Worm (Caenorhabditis elegans) whole organism, L1 larva: ENCODE data around the gene C04A2.15.

Source experiments
- C04F5.9 ChIP-seq: sonication (generic microtip); optimal IDR thresholded peaks from 2 replicates; lab custom pipeline; 2016; ENCODE audit warnings: missing genetic modification characterization, missing compliant biosample characterization
- F16B12.6 ChIP-seq: fragments of 150-350 bp; optimal IDR thresholded peaks from 2 replicates; lab custom pipeline; 2014; ENCODE audit warnings: missing biosample characterization, missing genetic modification characterization
- Y116A8C.19 ChIP-seq: sonication (generic microtip); optimal IDR thresholded peaks from 2 replicates; lab custom pipeline; 2016; ENCODE audit warnings: missing compliant biosample characterization, missing genetic modification characterization, borderline replicate concordance
- aly-2 ChIP-seq: fragments of 150-350 bp; optimal IDR thresholded peaks from 2 replicates; lab custom pipeline; 2014; ENCODE audit warnings: missing biosample characterization, missing genetic modification characterization
- ama-1 ChIP-seq: fragments of 150-350 bp; optimal IDR thresholded peaks from 2 replicates; lab custom pipeline; 2014
- ceh-63 ChIP-seq: fragments of 200-800 bp; sonication (Bioruptor generic); optimal IDR thresholded peaks from 2 replicates; lab custom pipeline; 2018; ENCODE audit warnings: mild to moderate bottlenecking, missing genetic modification characterization, missing compliant biosample characterization
- ceh-8 ChIP-seq: fragments of 200-800 bp; sonication (Bioruptor generic); optimal IDR thresholded peaks from 2 replicates; lab custom pipeline; 2018; ENCODE audit warnings: mild to moderate bottlenecking, missing genetic modification characterization, moderate library complexity, missing compliant biosample characterization
- ceh-82 ChIP-seq, 3 experiments: fragments of 150-350 bp in 1 of 3; sonication (generic microtip) in 2 of 3; optimal IDR thresholded peaks; 2 replicates each; lab custom pipeline; 2014 to 2017; ENCODE audit warnings: missing biosample characterization in 3 of 3, missing genetic modification characterization in 3 of 3
- ceh-88 ChIP-seq: fragments of 200-800 bp; sonication (Bioruptor generic); IDR thresholded peaks from 2 replicates; pipeline ENCODE4 v1.3.6; 2022; ENCODE audit warnings: missing genetic modification characterization, missing compliant biosample characterization
- efl-1 ChIP-seq, 4 experiments: fragments of 150-350 bp; optimal IDR thresholded peaks in 3 of 4; peaks in 1 of 4; 1 replicate in 1 of 4; 2 replicates in 3 of 4; lab custom pipeline; 2014; ENCODE audit warnings: missing biosample characterization in 2 of 4, missing genetic modification characterization in 2 of 4, missing genetic modification reagents in 2 of 4
- ets-5 ChIP-seq: fragments of 200-800 bp; sonication (Bioruptor generic); IDR thresholded peaks from 2 replicates; pipeline ENCODE4 v1.3.6; 2022; ENCODE audit warnings: missing genetic modification characterization, missing compliant biosample characterization
- fkh-8 ChIP-seq: sonication (generic microtip); optimal IDR thresholded peaks from 2 replicates; lab custom pipeline; 2016; ENCODE audit warnings: mild to moderate bottlenecking, missing genetic modification characterization, missing compliant biosample characterization
- grh-1 ChIP-seq: fragments of 200-800 bp; sonication (Bioruptor generic); IDR thresholded peaks from 2 replicates; pipeline ENCODE4 v1.3.6; 2022; ENCODE audit warnings: missing genetic modification reagents, missing genetic modification characterization, missing compliant biosample characterization
- hlh-17 ChIP-seq: fragments of 200-800 bp; sonication (Bioruptor generic); optimal IDR thresholded peaks from 2 replicates; lab custom pipeline; 2018; ENCODE audit warnings: missing genetic modification characterization, mild to moderate bottlenecking, missing compliant biosample characterization, moderate library complexity, borderline replicate concordance
- hpl-2 ChIP-seq: fragments of 150-350 bp; optimal IDR thresholded peaks from 2 replicates; lab custom pipeline; 2014; ENCODE audit warnings: missing biosample characterization, missing genetic modification reagents, missing genetic modification characterization
- isw-1 ChIP-seq: fragments of 200-800 bp; sonication (Bioruptor generic); IDR thresholded peaks from 2 replicates; pipeline ENCODE4 v1.3.6; 2022; ENCODE audit warnings: missing genetic modification characterization, missing compliant biosample characterization
- jun-1 ChIP-seq: fragments of 150-350 bp; optimal IDR thresholded peaks from 2 replicates; lab custom pipeline; 2014; ENCODE audit warnings: missing biosample characterization, missing genetic modification reagents, missing genetic modification characterization
- lin-15B ChIP-seq: fragments of 150-350 bp; sonication (generic microtip); optimal IDR thresholded peaks from 3 replicates; lab custom pipeline; 2014; ENCODE audit warnings: missing biosample characterization, missing genetic modification characterization
- lin-35 ChIP-seq, 2 experiments: fragments of 150-350 bp; optimal IDR thresholded peaks; 2 replicates each; lab custom pipeline; 2014; ENCODE audit warnings: missing biosample characterization in 2 of 2, missing genetic modification characterization in 2 of 2, missing genetic modification reagents in 2 of 2
- lin-39 ChIP-seq: fragments of 150-350 bp; optimal IDR thresholded peaks from 2 replicates; lab custom pipeline; 2014; ENCODE audit warnings: missing biosample characterization, missing genetic modification reagents, missing genetic modification characterization
- mab-9 ChIP-seq: fragments of 200-800 bp; sonication (Bioruptor generic); IDR thresholded peaks from 2 replicates; pipeline ENCODE4 v1.3.6; 2022; ENCODE audit warnings: missing genetic modification reagents, missing genetic modification characterization, missing compliant biosample characterization
- mdl-1 ChIP-seq, 2 experiments: fragments of 150-350 bp; optimal IDR thresholded peaks; 2 replicates each; lab custom pipeline; 2014 to 2017; ENCODE audit warnings: missing biosample characterization in 2 of 2, missing genetic modification characterization in 2 of 2, inconsistent platforms in 1 of 2
- nhr-11 ChIP-seq: fragments of 150-350 bp; optimal IDR thresholded peaks from 2 replicates; lab custom pipeline; 2014; ENCODE audit warnings: missing biosample characterization, missing genetic modification characterization
- nhr-19 ChIP-seq: fragments of 200-800 bp; sonication (Bioruptor generic); conservative IDR thresholded peaks from 2 replicates; pipeline ENCODE4 v1.3.6; 2022; ENCODE audit warnings: missing genetic modification characterization, missing compliant biosample characterization
- nhr-20 ChIP-seq: sonication (generic microtip); optimal IDR thresholded peaks from 2 replicates; lab custom pipeline; 2016; ENCODE audit warnings: mild to moderate bottlenecking, missing genetic modification characterization, missing compliant biosample characterization
- nhr-28 ChIP-seq: fragments of 150-350 bp; optimal IDR thresholded peaks from 2 replicates; lab custom pipeline; 2014; ENCODE audit warnings: missing biosample characterization, missing genetic modification characterization
- nhr-47 ChIP-seq: sonication (generic microtip); optimal IDR thresholded peaks from 2 replicates; lab custom pipeline; 2016; ENCODE audit warnings: mild to moderate bottlenecking, missing genetic modification characterization, moderate library complexity, missing compliant biosample characterization
- nhr-71 ChIP-seq: sonication (generic microtip); optimal IDR thresholded peaks from 2 replicates; lab custom pipeline; 2016; ENCODE audit warnings: mild to moderate bottlenecking, missing genetic modification characterization, moderate library complexity, missing compliant biosample characterization
- nhr-77 ChIP-seq: fragments of 150-350 bp; optimal IDR thresholded peaks from 2 replicates; lab custom pipeline; 2014; ENCODE audit warnings: missing biosample characterization, missing genetic modification characterization
- nhr-84 ChIP-seq: sonication (generic microtip); optimal IDR thresholded peaks from 2 replicates; lab custom pipeline; 2017; ENCODE audit warnings: missing biosample characterization, missing genetic modification characterization
- nhr-85 ChIP-seq: sonication (generic microtip); peaks from one replicate; lab custom pipeline; 2016; ENCODE audit warnings: missing genetic modification characterization, inconsistent platforms, missing compliant biosample characterization
- pax-3 ChIP-seq: fragments of 200-800 bp; sonication (Bioruptor generic); optimal IDR thresholded peaks from 2 replicates; lab custom pipeline; 2018; ENCODE audit warnings: mild to moderate bottlenecking, missing genetic modification characterization, moderate library complexity, missing compliant biosample characterization
- rnt-1 ChIP-seq: sonication (generic microtip); optimal IDR thresholded peaks from 2 replicates; lab custom pipeline; 2016; ENCODE audit warnings: mild to moderate bottlenecking, missing genetic modification characterization, moderate library complexity, missing compliant biosample characterization
- skn-1 ChIP-seq: fragments of 150-350 bp; optimal IDR thresholded peaks from 2 replicates; lab custom pipeline; 2014; ENCODE audit warnings: missing biosample characterization, missing genetic modification characterization
- sox-4 ChIP-seq: sonication (generic microtip); optimal IDR thresholded peaks from 2 replicates; lab custom pipeline; 2016; ENCODE audit warnings: missing genetic modification characterization, missing compliant biosample characterization
- sup-37 ChIP-seq: fragments of 200-800 bp; sonication (Bioruptor generic); optimal IDR thresholded peaks from 2 replicates; lab custom pipeline; 2018; ENCODE audit warnings: mild to moderate bottlenecking, missing genetic modification characterization, missing compliant biosample characterization
- unc-30 ChIP-seq: sonication (generic microtip); optimal IDR thresholded peaks from 2 replicates; lab custom pipeline; 2017; ENCODE audit warnings: missing biosample characterization, missing genetic modification characterization
- xbp-1 ChIP-seq: sonication (generic microtip); optimal IDR thresholded peaks from 2 replicates; lab custom pipeline; 2016; ENCODE audit warnings: missing genetic modification characterization, missing compliant biosample characterization
- zip-4 ChIP-seq: fragments of 200-800 bp; sonication (Bioruptor generic); optimal IDR thresholded peaks from 2 replicates; lab custom pipeline; 2018; ENCODE audit warnings: mild to moderate bottlenecking, missing genetic modification characterization, moderate library complexity, missing compliant biosample characterization
- ztf-11 ChIP-seq, 2 experiments: sonication (generic microtip); optimal IDR thresholded peaks; 2 replicates each; lab custom pipeline; 2016 to 2017; ENCODE audit warnings: missing genetic modification characterization in 2 of 2, missing biosample characterization in 1 of 2, missing compliant biosample characterization in 1 of 2
- ztf-4 ChIP-seq: fragments of 150-350 bp; optimal IDR thresholded peaks from 2 replicates; lab custom pipeline; 2014; ENCODE audit warnings: missing biosample characterization, missing genetic modification characterization

The C04A2.15 gene

ce11 chrII:6888661-6889579, 36.9 kb downstream of the C04A2.15 start (continued):
- TF ChIP-seq ztf-11 (tag; optimal IDR thresholded peaks at IDR 0.05; lab: Kevin White, UChicago) (no peak), aly-2 (tag; lab: Kevin White, UChicago) (no peak), F16B12.6 (tag; lab: Kevin White, UChicago) (no peak), nhr-84 (tag; lab: Kevin White, UChicago) (no peak), xbp-1 (tag; lab: Kevin White, UChicago) (no peak), ets-5 (GFP tag; lab: Robert Waterston, UW) (no peak), grh-1 (GFP tag; lab: Robert Waterston, UW) (no peak; the same call in 1 of the 2 replicates), ceh-82 (tag; optimal IDR thresholded peaks at IDR 0.05; lab: Kevin White, UChicago) (no peak), unc-30 (no peak), sup-37 (GFP tag; lab: Kevin White, UChicago) (no peak), ztf-4 (peak; percentile 39), mdl-1 (tag; optimal IDR thresholded peaks at IDR 0.05; lab: Kevin White, UChicago) (no peak), rnt-1 (no peak), Y116A8C.19 (tag; lab: Kevin White, UChicago) (no peak), nhr-28 (tag; lab: Kevin White, UChicago) (no peak), isw-1 (GFP tag; lab: Robert Waterston, UW) (no peak), ceh-88 (GFP tag; lab: Robert Waterston, UW) (no peak), lin-35 (GFP tag; optimal IDR thresholded peaks at IDR 0.05; lab: Kevin White, UChicago) (peak in 1 of 2 experiments; percentile 9), pax-3 (tag; lab: Kevin White, UChicago) (no peak), lin-39 (tag; lab: Kevin White, UChicago) (no peak), nhr-20 (tag; lab: Kevin White, UChicago) (peak; percentile 11), sox-4 (tag; lab: Kevin White, UChicago) (no peak), skn-1 (tag; lab: Kevin White, UChicago) (peak; percentile 8), C04F5.9 (tag; lab: Kevin White, UChicago) (no peak)

DNA sequence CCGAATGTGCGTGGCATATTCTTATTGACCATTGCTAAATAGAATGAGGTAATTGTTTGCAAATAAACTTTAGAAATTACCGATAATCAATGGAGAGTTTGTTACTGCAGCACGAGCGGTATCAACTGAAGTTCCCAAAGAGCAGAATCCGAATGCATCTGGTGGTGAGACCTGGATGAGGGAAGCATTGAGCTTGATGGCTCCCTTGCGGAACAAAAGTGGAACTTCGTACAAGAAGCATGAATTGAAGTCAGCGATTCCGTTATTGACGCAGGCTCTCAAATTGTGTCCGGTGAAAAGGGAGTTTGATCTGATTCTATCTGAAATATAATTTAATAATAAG, 37.5 kb downstream of the C04A2.15 start:
- TF ChIP-seq ama-1 (lab: Kevin White, UChicago) (peak; percentile 40), nhr-28 (tag; lab: Kevin White, UChicago) (no peak), nhr-47 (tag; lab: Kevin White, UChicago) (peak; percentile 24), zip-4 (GFP tag; lab: Kevin White, UChicago) (peak; percentile 40), nhr-71 (tag; lab: Kevin White, UChicago) (peak; percentile 36), lin-15B (tag; lab: Kevin White, UChicago) (no peak), lin-35 (GFP tag; optimal IDR thresholded peaks at IDR 0.05; lab: Kevin White, UChicago) (peak in 1 of 2 experiments; percentile 35), nhr-84 (tag; lab: Kevin White, UChicago) (no peak), hlh-17 (GFP tag; lab: Kevin White, UChicago) (no peak)

ce11 chrII:6890095-6890494, 38.1 kb downstream of the C04A2.15 start, which contains the start of gene acer-1:
acer-1 (minus strand) TSS chrII:6890400.
- no peak for TF ChIP-seq lin-35 (GFP tag; optimal IDR thresholded peaks at IDR 0.05; lab: Kevin White, UChicago)
- no peak for TF ChIP-seq hpl-2
- no peak for TF ChIP-seq nhr-28 (tag; lab: Kevin White, UChicago)
- no peak for TF ChIP-seq C04F5.9 (tag; lab: Kevin White, UChicago)
- no peak for TF ChIP-seq ceh-63 (GFP tag; lab: Kevin White, UChicago)
- 0 out of 2 replicates have a peak, but pooled peaks have one; percentile 42 for TF ChIP-seq ceh-88 (GFP tag; lab: Robert Waterston, UW)
- TF ChIP-seq nhr-84 (tag; lab: Kevin White, UChicago), result no peak
- TF ChIP-seq ztf-11 (tag; optimal IDR thresholded peaks at IDR 0.05; lab: Kevin White, UChicago), result no peak
- TF ChIP-seq ama-1 (lab: Kevin White, UChicago), result peak; percentile 31
- TF ChIP-seq nhr-77 (tag; lab: Kevin White, UChicago), result no peak
- TF ChIP-seq nhr-11 (tag; lab: Kevin White, UChicago), result no peak
- peak; percentile 12; the same call in 1 of the 2 replicates for TF ChIP-seq nhr-19 (GFP tag; lab: Robert Waterston, UW)
- peak; percentile 33 for TF ChIP-seq nhr-71 (tag; lab: Kevin White, UChicago)
- no peak for TF ChIP-seq jun-1
- no peak for TF ChIP-seq mab-9 (GFP tag; lab: Robert Waterston, UW)
- TF ChIP-seq fkh-8 (tag; lab: Kevin White, UChicago), result no peak
- TF ChIP-seq rnt-1, result peak; percentile 28
- TF ChIP-seq nhr-85, result peak; percentile 75
- no peak for TF ChIP-seq F16B12.6 (tag; lab: Kevin White, UChicago)
- no peak for TF ChIP-seq ceh-8
- no peak for TF ChIP-seq skn-1 (tag; lab: Kevin White, UChicago)
- no peak for TF ChIP-seq pax-3 (tag; lab: Kevin White, UChicago)
- TF ChIP-seq ztf-4, result peak; percentile 46
- TF ChIP-seq efl-1 (optimal IDR thresholded peaks at IDR 0.05; lab: Kevin White, UChicago), result no peak
- TF ChIP-seq efl-1 (GFP tag; optimal IDR thresholded peaks at IDR 0.05 in 1 of 2; lab: Kevin White, UChicago), result peak in 1 of 2 experiments; percentile 59
